Worm (Caenorhabditis elegans) whole organism, young adult: ENCODE measurements around the gene K06H6.2.

ENCODE experiments used
- B0261.1 ChIP-seq: sonication (generic microtip); optimal IDR thresholded peaks from 2 replicates; lab custom pipeline; 2016; ENCODE audit warnings: mild to moderate bottlenecking, missing genetic modification characterization, moderate library complexity, missing compliant biosample characterization
- C17E4.6 ChIP-seq: fragments of 200-800 bp; sonication (Bioruptor generic); IDR thresholded peaks from 2 replicates; pipeline ENCODE4 v1.3.6; 2022; ENCODE audit warnings: missing genetic modification reagents, missing genetic modification characterization, missing compliant biosample characterization
- F10E7.11 ChIP-seq: sonication (generic microtip); optimal IDR thresholded peaks from 2 replicates; lab custom pipeline; 2017; ENCODE audit warnings: mild to moderate bottlenecking, missing genetic modification characterization, moderate library complexity, missing compliant biosample characterization
- F57C9.4 ChIP-seq: sonication (generic microtip); optimal IDR thresholded peaks from 2 replicates; lab custom pipeline; 2017; ENCODE audit warnings: mild to moderate bottlenecking, missing genetic modification characterization, missing compliant biosample characterization
- Y53G8AR.9 ChIP-seq: fragments of 200-800 bp; sonication (Bioruptor generic); conservative IDR thresholded peaks from 2 replicates; pipeline ENCODE4 v1.3.6; 2022; ENCODE audit warnings: missing genetic modification reagents, missing genetic modification characterization, missing compliant biosample characterization
- Y56A3A.18 ChIP-seq: fragments of 200-800 bp; sonication (Bioruptor generic); IDR thresholded peaks from 2 replicates; pipeline ENCODE4 v1.3.6; 2022; ENCODE audit warnings: missing genetic modification reagents, missing genetic modification characterization, missing compliant biosample characterization
- Y79H2A.3 ChIP-seq: fragments of 200-800 bp; sonication (Bioruptor generic); conservative IDR thresholded peaks from 2 replicates; pipeline ENCODE4 v1.3.6; 2022; ENCODE audit warnings: missing genetic modification reagents, missing genetic modification characterization, missing compliant biosample characterization
- Y95B8A.8 ChIP-seq: fragments of 200-800 bp; sonication (Bioruptor generic); IDR thresholded peaks from 2 replicates; pipeline ENCODE4 v1.3.6; 2022; ENCODE audit warnings: missing genetic modification reagents, missing genetic modification characterization, missing compliant biosample characterization
- ZK185.1 ChIP-seq: sonication (generic microtip); optimal IDR thresholded peaks from 2 replicates; lab custom pipeline; 2016; ENCODE audit warnings: mild to moderate bottlenecking, missing genetic modification characterization, missing compliant biosample characterization; ENCODE audit not compliant: poor library complexity, severe bottlenecking
- bed-2 ChIP-seq: fragments of 200-800 bp; sonication (Bioruptor generic); IDR thresholded peaks from 2 replicates; pipeline ENCODE4 v1.3.6; 2022; ENCODE audit warnings: missing genetic modification reagents, missing genetic modification characterization, missing compliant biosample characterization
- cebp-2 ChIP-seq: fragments of 200-800 bp; sonication (Bioruptor generic); IDR thresholded peaks from 2 replicates; pipeline ENCODE4 v1.3.6; 2022; ENCODE audit warnings: missing genetic modification characterization, missing compliant biosample characterization
- ceh-27 ChIP-seq: fragments of 200-800 bp; sonication (Bioruptor generic); optimal IDR thresholded peaks from 2 replicates; lab custom pipeline; 2018; ENCODE audit warnings: mild to moderate bottlenecking, missing genetic modification characterization, moderate library complexity, missing compliant biosample characterization
- die-1 ChIP-seq: sonication (generic microtip); optimal IDR thresholded peaks from 2 replicates; lab custom pipeline; 2016; ENCODE audit warnings: missing genotype, mild to moderate bottlenecking, missing genetic modification characterization, missing compliant biosample characterization
- efl-1 ChIP-seq: fragments of 150-350 bp; optimal IDR thresholded peaks from 2 replicates; lab custom pipeline; 2014; ENCODE audit warnings: missing biosample characterization, missing genetic modification reagents, missing genetic modification characterization
- egl-18 ChIP-seq: fragments of 200-800 bp; sonication (Bioruptor generic); IDR thresholded peaks from 2 replicates; pipeline ENCODE4 v1.3.6; 2022; ENCODE audit warnings: missing genetic modification reagents, missing genetic modification characterization, missing compliant biosample characterization
- egrh-3 ChIP-seq: fragments of 200-800 bp; sonication (Bioruptor generic); IDR thresholded peaks from 2 replicates; pipeline ENCODE4 v1.3.6; 2022; ENCODE audit warnings: missing genetic modification reagents, missing genetic modification characterization, missing compliant biosample characterization
- hmg-20 ChIP-seq: fragments of 200-800 bp; sonication (Bioruptor generic); IDR thresholded peaks from 2 replicates; pipeline ENCODE4 v1.3.6; 2022; ENCODE audit warnings: missing genetic modification reagents, missing genetic modification characterization, missing compliant biosample characterization
- hsf-1 ChIP-seq: fragments of 200-800 bp; sonication (Bioruptor generic); IDR thresholded peaks from 2 replicates; pipeline ENCODE4 v1.3.6; 2022; ENCODE audit warnings: missing genetic modification reagents, missing genetic modification characterization, missing compliant biosample characterization
- lag-1 ChIP-seq: fragments of 200-800 bp; sonication (Bioruptor generic); IDR thresholded peaks from 2 replicates; pipeline ENCODE4 v1.3.6; 2022; ENCODE audit warnings: missing genetic modification reagents, missing genetic modification characterization, missing compliant biosample characterization
- lin-26 ChIP-seq: fragments of 200-800 bp; sonication (Bioruptor generic); IDR thresholded peaks from 2 replicates; pipeline ENCODE4 v1.3.6; 2022; ENCODE audit warnings: missing genetic modification reagents, missing genetic modification characterization, missing compliant biosample characterization
- lin-40 ChIP-seq: sonication (generic microtip); optimal IDR thresholded peaks from 2 replicates; lab custom pipeline; 2016; ENCODE audit warnings: missing genetic modification characterization, mild to moderate bottlenecking, missing compliant biosample characterization, missing genotype, missing genetic modification reagents
- lir-1 ChIP-seq: fragments of 200-800 bp; sonication (Bioruptor generic); conservative IDR thresholded peaks from 2 replicates; pipeline ENCODE4 v1.3.6; 2022; ENCODE audit warnings: missing genetic modification reagents, missing genetic modification characterization, missing compliant biosample characterization
- madf-3 ChIP-seq: fragments of 200-800 bp; sonication (Bioruptor generic); IDR thresholded peaks from 2 replicates; pipeline ENCODE4 v1.3.6; 2022; ENCODE audit warnings: missing genetic modification reagents, missing genetic modification characterization, missing compliant biosample characterization
- mcd-1 ChIP-seq: fragments of 200-800 bp; sonication (Bioruptor generic); IDR thresholded peaks from 2 replicates; pipeline ENCODE4 v1.3.6; 2022; ENCODE audit warnings: missing genetic modification reagents, missing genetic modification characterization, missing compliant biosample characterization
- mel-28 ChIP-seq: sonication (generic microtip); optimal IDR thresholded peaks from 2 replicates; lab custom pipeline; 2016; ENCODE audit warnings: borderline replicate concordance, mild to moderate bottlenecking, missing genetic modification characterization, missing compliant biosample characterization
- mxl-1 ChIP-seq: sonication (generic microtip); optimal IDR thresholded peaks from 2 replicates; lab custom pipeline; 2016; ENCODE audit warnings: missing genetic modification characterization, missing compliant biosample characterization
- nhr-90 ChIP-seq: sonication (generic microtip); optimal IDR thresholded peaks from 2 replicates; lab custom pipeline; 2016; ENCODE audit warnings: missing genotype, mild to moderate bottlenecking, missing genetic modification characterization, missing compliant biosample characterization
- rec-8 ChIP-seq, 2 experiments: sonication (generic microtip); optimal IDR thresholded peaks; 2 replicates each; lab custom pipeline; 2016; ENCODE audit warnings: mild to moderate bottlenecking in 2 of 2, missing genetic modification characterization in 2 of 2, missing genetic modification reagents in 2 of 2, missing genotype in 2 of 2, missing biosample characterization in 1 of 2, missing compliant biosample characterization in 1 of 2, moderate library complexity in 1 of 2
- sdz-38 ChIP-seq: sonication (generic microtip); optimal IDR thresholded peaks from 2 replicates; lab custom pipeline; 2016; ENCODE audit warnings: missing genotype, missing genetic modification characterization, missing compliant biosample characterization
- snpc-1.1 ChIP-seq: sonication (generic microtip); optimal IDR thresholded peaks from 2 replicates; lab custom pipeline; 2017; ENCODE audit warnings: missing genetic modification characterization, mild to moderate bottlenecking, missing compliant biosample characterization, antibody characterized with exemption, moderate library complexity, missing genotype, missing genetic modification reagents; ENCODE audit not compliant: insufficient read depth
- snpc-4 ChIP-seq, 5 experiments: fragments of 150-350 bp in 1 of 5; sonication (generic microtip) in 4 of 5; optimal IDR thresholded peaks; 2 replicates each; lab custom pipeline; 2014 to 2018; ENCODE audit warnings: missing genetic modification characterization in 5 of 5, missing biosample characterization in 3 of 5, antibody characterized with exemption in 2 of 5, mild to moderate bottlenecking in 2 of 5, missing compliant biosample characterization in 2 of 5, missing genotype in 2 of 5, moderate library complexity in 2 of 5, missing genetic modification reagents in 1 of 5
- somi-1 ChIP-seq: fragments of 200-800 bp; sonication (Bioruptor generic); optimal IDR thresholded peaks from 2 replicates; lab custom pipeline; 2018; ENCODE audit warnings: mild to moderate bottlenecking, missing genetic modification characterization, missing compliant biosample characterization
- tbp1 ChIP-seq: fragments of 200-800 bp; sonication (Bioruptor generic); optimal IDR thresholded peaks from 2 replicates; lab custom pipeline; 2018; ENCODE audit warnings: mild to moderate bottlenecking, missing genetic modification characterization, missing compliant biosample characterization
- zim-3 ChIP-seq: sonication (generic microtip); optimal IDR thresholded peaks from 2 replicates; lab custom pipeline; 2017; ENCODE audit warnings: mild to moderate bottlenecking, missing genetic modification characterization, moderate library complexity, missing compliant biosample characterization
- ztf-3 ChIP-seq: fragments of 200-800 bp; sonication (Bioruptor generic); optimal IDR thresholded peaks from 2 replicates; lab custom pipeline; 2018; ENCODE audit warnings: mild to moderate bottlenecking, missing genetic modification characterization, missing compliant biosample characterization
- ztf-6 ChIP-seq: fragments of 200-800 bp; sonication (Bioruptor generic); IDR thresholded peaks from 2 replicates; pipeline ENCODE4 v1.3.6; 2022; ENCODE audit warnings: missing genetic modification reagents, missing genetic modification characterization, missing compliant biosample characterization

Gene K06H6.2

DNA sequence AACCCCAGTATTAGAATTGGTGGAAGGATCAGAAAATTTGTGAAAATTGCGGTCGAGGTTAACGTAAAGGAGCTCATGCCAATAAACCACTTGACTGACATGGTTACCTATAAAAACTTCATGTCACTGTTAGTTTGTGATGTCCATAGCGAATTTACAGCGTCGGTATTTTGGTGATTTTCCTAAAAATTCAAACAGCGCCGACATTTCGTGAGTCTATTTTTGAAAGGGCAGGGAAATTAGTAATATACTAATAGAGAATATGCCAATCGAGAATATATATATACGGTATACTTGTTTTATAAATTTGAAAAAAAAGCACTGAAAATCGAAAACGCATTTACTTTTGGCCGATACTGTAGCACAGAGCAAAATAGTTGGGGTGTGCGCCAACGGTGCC lies 29.5 kb upstream of the K06H6.2 start, which contains the start of gene srx-8:
Gene srx-8 (minus strand): TSS at position 101 of the 400 bp plus-strand sequence.
- TF ChIP-seq nhr-90 (tag; lab: Kevin White, UChicago), result no peak
- TF ChIP-seq sdz-38 (tag; lab: Kevin White, UChicago), result no peak
- TF ChIP-seq hmg-20 (GFP tag; lab: Robert Waterston, UW), result no peak
- no peak for TF ChIP-seq mel-28 (tag; lab: Kevin White, UChicago)

DNA sequence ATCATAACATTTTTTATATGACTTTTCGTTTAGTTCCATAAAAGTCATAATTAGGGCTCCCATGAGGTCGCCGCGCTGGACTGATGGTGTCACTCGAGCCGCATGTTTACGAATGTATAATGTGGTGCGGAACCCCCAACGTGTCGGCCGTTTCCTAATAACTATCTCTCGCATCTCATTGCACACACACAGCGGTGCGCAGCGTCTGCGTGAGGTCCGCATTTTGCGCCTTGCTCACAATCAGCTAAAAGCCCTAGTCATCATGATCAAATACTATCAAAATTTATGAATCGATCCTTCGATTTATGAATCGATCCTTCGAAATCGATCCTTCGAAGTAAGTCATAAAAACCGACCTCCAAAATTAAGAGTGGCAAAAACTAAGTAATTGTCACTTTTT lies 25.6 kb upstream of the K06H6.2 start, which contains the start of gene srx-7:
Gene srx-7 (plus strand): TSS at position 256 of the 400 bp plus-strand sequence.
- TF ChIP-seq lin-40 (no peak), rec-8 (tag; optimal IDR thresholded peaks at IDR 0.05; lab: Kevin White, UChicago) (no peak), snpc-1.1 (tag; lab: Kevin White, UChicago) (peak; percentile 3), snpc-4 (GFP tag; optimal IDR thresholded peaks at IDR 0.05; lab: Kevin White, UChicago) (no peak), snpc-4 (tag; optimal IDR thresholded peaks at IDR 0.05; lab: Kevin White, UChicago) (peak in 1 of 4 experiments; percentile 65)

DNA sequence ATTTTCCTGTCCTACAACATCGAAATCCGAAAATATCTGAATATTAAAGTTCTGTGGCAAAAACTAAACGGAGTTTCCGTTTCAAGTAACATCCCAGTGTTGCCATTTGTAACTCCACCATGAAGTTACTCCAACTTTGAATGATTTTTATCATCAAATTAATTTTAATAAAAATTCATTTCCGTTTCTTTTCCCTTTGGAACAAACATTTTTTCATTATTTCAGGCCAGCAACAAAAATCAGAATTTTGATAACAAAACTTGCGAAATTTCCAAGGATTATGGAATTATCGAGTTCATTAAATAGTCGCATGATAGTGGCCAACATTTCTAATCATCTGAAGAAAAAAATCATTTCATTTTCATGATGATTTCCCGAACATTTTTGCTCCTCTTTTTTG lies 22.7 kb upstream of the K06H6.2 start, which contains the start of gene C14C6.2:
Gene C14C6.2 (plus strand): TSS at position 301 of the 400 bp plus-strand sequence.
- no peak for TF ChIP-seq efl-1 (GFP tag; lab: Kevin White, UChicago)
- TF ChIP-seq Y95B8A.8 (GFP tag; lab: Robert Waterston, UW), result no peak
- no peak for TF ChIP-seq ZK185.1 (tag; lab: Kevin White, UChicago)
- TF ChIP-seq mxl-1 (tag; lab: Kevin White, UChicago), result no peak
- no peak for TF ChIP-seq B0261.1 (tag; lab: Kevin White, UChicago)
- TF ChIP-seq Y79H2A.3 (GFP tag; lab: Robert Waterston, UW), result no peak
- TF ChIP-seq zim-3 (tag; lab: Kevin White, UChicago), result no peak
- TF ChIP-seq, all 124 proteins: peak for 0

DNA sequence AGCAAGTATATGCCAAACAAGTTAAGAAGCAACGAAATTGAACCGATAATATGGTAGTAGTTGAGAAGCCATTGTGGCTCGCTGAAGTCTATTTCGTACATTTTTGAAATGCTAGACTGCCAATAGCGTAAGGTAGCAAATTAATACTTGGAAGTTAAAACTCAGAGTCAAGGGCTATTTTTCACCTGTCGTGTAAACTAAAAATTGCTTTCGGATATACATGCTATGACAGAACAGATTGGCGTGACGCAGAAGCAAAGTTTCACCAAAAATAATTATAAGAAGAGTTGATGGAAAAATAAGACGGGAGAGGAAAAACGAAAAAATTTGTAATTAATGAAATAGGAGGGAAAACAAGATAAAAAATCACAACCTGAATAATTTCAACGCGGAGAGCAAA lies 19.6 kb upstream of the K06H6.2 start, which contains the start of gene sri-73:
Gene sri-73 (minus strand): TSS at position 101 of the 400 bp plus-strand sequence.
- TF ChIP-seq cebp-2 (GFP tag; lab: Robert Waterston, UW) (no peak), zim-3 (tag; lab: Kevin White, UChicago) (no peak), hsf-1 (GFP tag; lab: Robert Waterston, UW) (no peak), nhr-90 (tag; lab: Kevin White, UChicago) (no peak), F10E7.11 (tag; lab: Kevin White, UChicago) (no peak), mcd-1 (GFP tag; lab: Robert Waterston, UW) (no peak), lir-1 (no peak), ZK185.1 (tag; lab: Kevin White, UChicago) (no peak), C17E4.6 (GFP tag; lab: Robert Waterston, UW) (no peak)

DNA sequence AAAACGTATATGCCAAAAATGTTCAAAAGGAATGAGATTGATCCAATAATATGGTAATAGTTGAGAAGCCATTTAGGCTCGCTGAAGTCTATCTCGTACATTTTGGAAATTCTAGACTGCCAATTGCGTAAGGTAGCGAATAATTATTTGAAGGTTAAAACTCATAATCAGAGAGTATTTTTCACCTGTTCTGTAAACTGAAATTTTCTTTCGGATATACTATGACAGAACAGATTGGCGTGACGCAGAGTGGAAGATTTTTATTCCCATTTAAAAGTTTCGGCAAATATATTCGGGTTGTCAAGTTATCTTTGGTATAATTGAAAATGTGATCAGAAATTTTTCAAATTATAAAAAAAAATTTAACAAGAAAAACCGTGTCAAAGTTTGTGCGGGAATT lies 17.5 kb upstream of the K06H6.2 start, which contains the start of gene sri-72:
Gene sri-72 (minus strand): TSS at position 101 of the 400 bp plus-strand sequence.
- no peak for TF ChIP-seq ztf-6 (GFP tag; lab: Robert Waterston, UW)
- TF ChIP-seq ztf-3 (GFP tag; lab: Kevin White, UChicago), result no peak
- no peak for TF ChIP-seq die-1 (tag; lab: Kevin White, UChicago)
- TF ChIP-seq tbp1, result no peak
- no peak for TF ChIP-seq Y56A3A.18 (GFP tag; lab: Robert Waterston, UW)
- no peak for TF ChIP-seq Y53G8AR.9
- TF ChIP-seq somi-1 (GFP tag; lab: Kevin White, UChicago), result no peak
- TF ChIP-seq ceh-27 (GFP tag; lab: Kevin White, UChicago), result no peak
- TF ChIP-seq bed-2 (GFP tag; lab: Robert Waterston, UW), result no peak
- no peak for TF ChIP-seq nhr-90 (tag; lab: Kevin White, UChicago)
- no peak for TF ChIP-seq lag-1 (GFP tag; lab: Robert Waterston, UW)
- no peak for TF ChIP-seq egl-18
- no peak for TF ChIP-seq lin-26 (GFP tag; lab: Robert Waterston, UW)
- TF ChIP-seq madf-3 (GFP tag; lab: Robert Waterston, UW), result no peak
- TF ChIP-seq egrh-3, result no peak
- TF ChIP-seq F57C9.4 (tag; lab: Kevin White, UChicago), result no peak
